Fruit fly (Drosophila melanogaster) S2 (cell line): Measurements from ENCODE around the gene obst-A.

ENCODE experiments used
- CG8478 ChIP-seq: fragments of >200 bp; optimal IDR thresholded peaks from 2 replicates; lab custom pipeline; 2018
- CTCF ChIP-seq, 2 experiments: fragments of >200 bp; optimal IDR thresholded peaks; 2 replicates each; lab custom pipeline; 2018

DNA sequence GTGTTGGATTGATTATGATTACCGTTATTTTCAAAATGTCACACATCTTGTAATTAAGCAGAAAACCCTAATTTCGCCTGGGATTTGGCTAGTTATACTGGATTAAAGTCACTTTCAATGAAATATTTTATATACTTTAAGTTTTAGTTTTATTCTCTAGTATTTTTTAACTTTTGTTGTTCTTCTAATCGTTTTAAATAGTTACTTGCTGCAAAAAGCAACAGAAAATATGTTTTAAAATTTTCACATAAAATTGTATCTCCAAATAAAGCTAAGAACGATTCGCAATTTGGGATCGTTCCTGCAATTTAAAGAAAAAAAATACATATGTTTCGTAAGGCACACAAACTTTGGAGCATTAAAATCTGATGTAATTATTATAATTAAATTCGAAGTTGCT lies 30.0 kb downstream of the obst-A start, which contains the start of gene Inx6:
- no peak for TF ChIP-seq CG8478 (lab: Kevin White, UChicago)
- TF ChIP-seq CTCF (optimal IDR thresholded peaks at IDR 0.05; lab: Kevin White, UChicago): no peak
